Worm (Caenorhabditis elegans): ENCODE results near the gene sahd-1.
A peak's percentile ranks its signal among the peaks of the same experiment; 100 is the strongest.

DNA sequence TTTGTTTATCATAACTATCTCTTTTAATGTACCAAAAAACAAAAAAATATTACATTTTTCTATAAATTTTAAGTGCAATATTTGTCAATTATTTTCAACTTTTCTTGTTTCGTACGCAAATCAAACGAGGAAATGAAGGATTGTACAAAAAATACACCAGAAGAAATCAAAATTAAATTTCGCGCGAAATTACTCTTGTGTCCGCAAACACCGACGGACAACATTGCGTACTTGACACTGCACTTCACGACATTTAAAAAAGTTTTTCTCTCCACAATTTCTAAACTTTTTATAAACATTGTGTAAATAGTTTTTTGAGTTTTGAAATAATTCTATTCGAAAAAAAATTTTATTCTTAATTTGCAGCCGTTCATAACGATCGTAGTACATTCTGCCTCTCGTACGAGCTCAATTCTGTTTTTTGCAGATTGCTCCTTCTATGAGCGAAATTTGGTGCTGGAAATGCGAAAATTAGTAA is 40.8 kb downstream of the sahd-1 start, which contains the start of gene mrps-16:
- no peak for TF ChIP-seq nhr-237 (tag; optimal IDR thresholded peaks at IDR 0.05)
- peak; percentile 53 for TF ChIP-seq nfya-1 (tag; optimal IDR thresholded peaks at IDR 0.05; ENCODE audit: insufficient read depth)
- TF ChIP-seq mdl-1 (tag; optimal IDR thresholded peaks at IDR 0.05) = no peak

Data from whole organism, L3 larva.